Worm (Caenorhabditis elegans): ENCODE results near the gene fkb-4.

ce11 chrV:12787026-12787425, at the start of gene fkb-4:
- no peak for TF ChIP-seq him-1 (tag; optimal IDR thresholded peaks at IDR 0.05)
- TF ChIP-seq dao-5 (tag; optimal IDR thresholded peaks at IDR 0.05): no peak

Measured in whole organism, L4/young adult.